Fruit fly (Drosophila melanogaster): ENCODE data around the gene CG5653.

Gene CG5653

DNA sequence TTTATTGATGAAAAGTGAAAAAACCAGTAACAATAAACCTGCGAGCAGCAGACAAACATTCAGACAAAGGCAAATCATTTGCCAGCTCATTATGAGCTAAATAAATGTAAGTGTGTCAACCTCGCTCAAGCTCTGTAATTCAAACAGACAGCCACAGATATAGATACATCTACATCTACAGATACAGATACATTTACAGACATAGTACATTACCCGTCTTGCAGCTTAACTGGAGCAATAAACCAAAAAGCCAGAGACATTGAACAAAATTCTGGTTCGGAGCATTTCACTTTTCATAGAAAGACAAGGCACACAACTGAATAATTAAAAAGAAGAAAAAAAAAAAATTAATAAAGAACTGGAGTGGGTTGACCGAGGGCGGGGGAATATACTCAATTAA is 46.5 kb downstream of the CG5653 start:
- no peak for TF ChIP-seq CG32121 (GFP tag; IDR thresholded peaks at IDR 0.05)
- TF ChIP-seq Snoo (tag; optimal IDR thresholded peaks at IDR 0.05), result no peak
- no peak for TF ChIP-seq Pif1B (GFP tag; optimal IDR thresholded peaks at IDR 0.05)
- no peak for TF ChIP-seq CG34367 (tag; optimal IDR thresholded peaks at IDR 0.05)
- TF ChIP-seq Ets98B (GFP tag; IDR thresholded peaks at IDR 0.05), result no peak
- no peak for TF ChIP-seq CG15710 (tag; optimal IDR thresholded peaks at IDR 0.05)
- TF ChIP-seq CG4496 (GFP tag; IDR thresholded peaks at IDR 0.05), result no peak
- no peak for TF ChIP-seq D1 (tag; optimal IDR thresholded peaks at IDR 0.05)
- no peak for TF ChIP-seq CG17806 (tag; optimal IDR thresholded peaks at IDR 0.05)
